ENCODE assay signal across 3 fruit fly cellular contexts in genomic region chr3R:23871720-23872119, dm6.
TF ChIP-seq lines count a peak whose summit lies in the region.

No protein-coding gene starts in this region.

- no peak for TF ChIP-seq CTCF in whole organism, embryonic (GFP tag; optimal IDR thresholded peaks at IDR 0.05; lab: Kevin White, UChicago)

TF ChIP-seq in whole organism, embryonic, 481 proteins besides CTCF, POLR2A, EP300 and RAD21 (continues in another document):
- TF ChIP-seq CG12942 (GFP tag; optimal IDR thresholded peaks at IDR 0.05; lab: Kevin White, UChicago), result no peak
- no peak for TF ChIP-seq tna (GFP tag; IDR thresholded peaks at IDR 0.05; lab: Robert Waterston, UW; ENCODE audit: partially characterized antibody)
- no peak for TF ChIP-seq Myb (GFP tag; optimal IDR thresholded peaks at IDR 0.05; lab: Kevin White, UChicago)
- TF ChIP-seq insv (GFP tag; optimal IDR thresholded peaks at IDR 0.05; lab: Kevin White, UChicago), result no peak
- no peak for TF ChIP-seq CG2202 (tag; optimal IDR thresholded peaks at IDR 0.05; lab: Kevin White, UChicago)
- TF ChIP-seq abd-A (tag; optimal IDR thresholded peaks at IDR 0.05; lab: Kevin White, UChicago), result no peak
- no peak for TF ChIP-seq Six4 (GFP tag; optimal IDR thresholded peaks at IDR 0.05; lab: Kevin White, UChicago)
- TF ChIP-seq seq (GFP tag; IDR thresholded peaks at IDR 0.05; lab: Robert Waterston, UW), result no peak
- TF ChIP-seq CG15696 (tag; optimal IDR thresholded peaks at IDR 0.05; lab: Kevin White, UChicago), result no peak
- TF ChIP-seq ash1 (GFP tag; optimal IDR thresholded peaks at IDR 0.05; lab: Kevin White, UChicago), result no peak
- TF ChIP-seq mam (GFP tag; optimal IDR thresholded peaks at IDR 0.05; lab: Kevin White, UChicago), result no peak
- TF ChIP-seq gt (GFP tag; IDR thresholded peaks at IDR 0.05; lab: Robert Waterston, UW), result no peak
- TF ChIP-seq lmd (GFP tag; IDR thresholded peaks at IDR 0.05; lab: Robert Waterston, UW), result no peak
- 0 out of 2 replicates have a peak, but pooled peaks have one; percentile 15 for TF ChIP-seq Atf6 (GFP tag; IDR thresholded peaks at IDR 0.05; lab: Robert Waterston, UW)
- TF ChIP-seq Max (GFP tag; optimal IDR thresholded peaks at IDR 0.05; lab: Kevin White, UChicago), result no peak
- no peak for TF ChIP-seq kni (GFP tag; optimal IDR thresholded peaks at IDR 0.05; lab: Kevin White, UChicago)
- no peak for TF ChIP-seq Aef1 (GFP tag; IDR thresholded peaks at IDR 0.05; lab: Robert Waterston, UW)
- TF ChIP-seq org-1 (GFP tag; optimal IDR thresholded peaks at IDR 0.05; lab: Kevin White, UChicago), result no peak
- TF ChIP-seq chn (GFP tag; optimal IDR thresholded peaks at IDR 0.05; lab: Kevin White, UChicago), result no peak
- TF ChIP-seq Jarid2 (GFP tag; optimal IDR thresholded peaks at IDR 0.05; lab: Kevin White, UChicago), result no peak
- no peak for TF ChIP-seq yki (optimal IDR thresholded peaks at IDR 0.05; lab: Kevin White, UChicago)
- TF ChIP-seq stwl (tag; optimal IDR thresholded peaks at IDR 0.05; lab: Kevin White, UChicago), result no peak
- TF ChIP-seq lab (GFP tag; optimal IDR thresholded peaks at IDR 0.05; lab: Kevin White, UChicago), result no peak
- TF ChIP-seq CG4328 (GFP tag; optimal IDR thresholded peaks at IDR 0.05; lab: Kevin White, UChicago), result no peak
- no peak for TF ChIP-seq CG16779 (GFP tag; IDR thresholded peaks at IDR 0.05; lab: Robert Waterston, UW)
- no peak for TF ChIP-seq CG1647 (GFP tag; optimal IDR thresholded peaks at IDR 0.05; lab: Kevin White, UChicago)
- peak; percentile 19 for TF ChIP-seq Sox102F (GFP tag; optimal IDR thresholded peaks at IDR 0.05; lab: Kevin White, UChicago)
- no peak for TF ChIP-seq CG3838 (GFP tag; optimal IDR thresholded peaks at IDR 0.05; lab: Kevin White, UChicago)
- TF ChIP-seq Hr78 (GFP tag; optimal IDR thresholded peaks at IDR 0.05; lab: Kevin White, UChicago), result no peak
- peak; percentile 61 for TF ChIP-seq D19B (GFP tag; optimal IDR thresholded peaks at IDR 0.05; lab: Kevin White, UChicago)
- no peak for TF ChIP-seq BEAF-32 (GFP tag; optimal IDR thresholded peaks at IDR 0.05; lab: Kevin White, UChicago)
- TF ChIP-seq sug (tag; optimal IDR thresholded peaks at IDR 0.05; lab: Kevin White, UChicago), result no peak

TF ChIP-seq in whole organism, prepupa, 60 proteins besides CTCF, POLR2A, EP300 and RAD21:
- TF ChIP-seq CG7368 (GFP tag; optimal IDR thresholded peaks at IDR 0.05; lab: Kevin White, UChicago), result no peak
- TF ChIP-seq Eip78C (GFP tag; lab: Kevin White, UChicago), result peak; percentile 9
- TF ChIP-seq eg (GFP tag; IDR thresholded peaks at IDR 0.05; lab: Robert Waterston, UW), result 0 out of 3 replicates have a peak, but pooled peaks have one; percentile 15

TF ChIP-seq in whole organism, pupa, 21 proteins besides CTCF, POLR2A, EP300 and RAD21:
- no peak for TF ChIP-seq CG34367 (tag; optimal IDR thresholded peaks at IDR 0.05; lab: Kevin White, UChicago)
- no peak for TF ChIP-seq CG12605 (GFP tag; IDR thresholded peaks at IDR 0.05; lab: Robert Waterston, UW)
- 0 out of 2 replicates have a peak, but pooled peaks have one; percentile 11 for TF ChIP-seq CG32121 (GFP tag; IDR thresholded peaks at IDR 0.05; lab: Robert Waterston, UW)
- TF ChIP-seq CG17806 (tag; optimal IDR thresholded peaks at IDR 0.05; lab: Kevin White, UChicago), result no peak
- TF ChIP-seq D1 (tag; optimal IDR thresholded peaks at IDR 0.05; lab: Kevin White, UChicago), result no peak
- no peak for TF ChIP-seq CG14655 (GFP tag; optimal IDR thresholded peaks at IDR 0.05; lab: Kevin White, UChicago)
- no peak for TF ChIP-seq rn (GFP tag; IDR thresholded peaks at IDR 0.05; lab: Robert Waterston, UW)
- TF ChIP-seq CG13204 (GFP tag; optimal IDR thresholded peaks at IDR 0.05; lab: Kevin White, UChicago), result no peak
- 0 out of 2 replicates have a peak, but pooled peaks have one; percentile 8 for TF ChIP-seq Ets98B (GFP tag; IDR thresholded peaks at IDR 0.05; lab: Robert Waterston, UW)
- no peak for TF ChIP-seq Pif1B (GFP tag; optimal IDR thresholded peaks at IDR 0.05; lab: Kevin White, UChicago)
- TF ChIP-seq gl (tag; optimal IDR thresholded peaks at IDR 0.05; lab: Kevin White, UChicago), result no peak
- TF ChIP-seq CG10348 (GFP tag; IDR thresholded peaks at IDR 0.05; lab: Robert Waterston, UW), result no peak
- no peak for TF ChIP-seq EcR (GFP tag; optimal IDR thresholded peaks at IDR 0.05; lab: Kevin White, UChicago)
- TF ChIP-seq fd96Ca (GFP tag; IDR thresholded peaks at IDR 0.05; lab: Robert Waterston, UW), result no peak; the same call in 2 of the 3 replicates
- TF ChIP-seq CG8301 (tag; optimal IDR thresholded peaks at IDR 0.05; lab: Kevin White, UChicago), result no peak

Comparison
In these comparisons a context has a peak if more than half of its experiments do, and no peak if none do; other contexts are left out.
1. Of the 7 proteins assayed by ChIP-seq in both whole organism, embryonic and whole organism, prepupa: peak only in whole organism, embryonic: Sox102F; only in whole organism, prepupa: none; in both: none; in neither: 6.